Fruit fly (Drosophila melanogaster): ENCODE measurements around the gene wol.

Gene wol

DNA sequence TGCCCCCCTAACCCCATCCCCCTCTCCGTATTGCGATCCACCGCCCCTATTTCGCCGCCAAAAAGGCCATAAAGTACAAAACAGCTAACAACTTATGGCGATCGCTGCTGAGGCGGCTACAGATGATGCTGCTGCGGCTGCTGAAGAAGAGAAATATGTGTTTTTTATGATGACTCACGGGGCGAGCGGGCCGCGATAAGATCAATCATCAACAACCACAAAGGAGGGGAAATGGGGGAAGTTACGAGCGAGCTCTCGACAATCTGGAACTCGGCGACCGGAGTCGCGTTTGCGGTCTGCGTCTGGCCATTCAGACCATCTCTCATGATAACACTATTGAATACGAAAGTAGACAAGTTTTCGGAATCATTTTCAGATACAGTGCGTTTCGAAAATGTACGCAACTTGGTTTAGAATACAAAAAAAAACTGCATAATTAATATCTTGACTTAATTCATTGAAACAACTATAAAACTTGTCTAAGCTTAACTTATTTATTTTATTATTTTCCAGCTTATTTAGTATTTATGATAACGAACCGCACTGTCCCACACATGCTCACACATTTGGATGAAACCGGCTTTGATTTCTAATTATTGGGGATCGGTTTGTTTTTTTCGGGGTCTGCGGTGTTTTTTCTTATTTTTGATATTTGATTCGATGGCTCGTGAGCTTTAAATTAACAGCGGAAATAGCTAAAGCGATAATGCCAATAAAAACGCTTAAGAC is 10.5 kb downstream of the wol start (continued):
- TF ChIP-seq cwo (GFP tag; optimal IDR thresholded peaks at IDR 0.05) (peak; percentile 94), h (optimal IDR thresholded peaks at IDR 0.05) (no peak), D19B (GFP tag; optimal IDR thresholded peaks at IDR 0.05) (peak; percentile 83), CG17186 (GFP tag; optimal IDR thresholded peaks at IDR 0.05) (peak; percentile 79), CHES-1-like (GFP tag; optimal IDR thresholded peaks at IDR 0.05) (peak; percentile 92), CG12236 (GFP tag; optimal IDR thresholded peaks at IDR 0.05) (peak; percentile 90), CG17802 (tag; optimal IDR thresholded peaks at IDR 0.05) (peak; percentile 81), NFAT (GFP tag; IDR thresholded peaks at IDR 0.05) (peak; percentile 94), odd (GFP tag; optimal IDR thresholded peaks at IDR 0.05) (peak; percentile 95), Side (GFP tag; optimal IDR thresholded peaks at IDR 0.05) (peak; percentile 95), ham (GFP tag; IDR thresholded peaks at IDR 0.05) (peak; percentile 85), hbn (GFP tag; IDR thresholded peaks at IDR 0.05; ENCODE audit: partially characterized antibody) (no peak), CG16779 (GFP tag; IDR thresholded peaks at IDR 0.05) (peak; percentile 87), oc (tag; optimal IDR thresholded peaks at IDR 0.05) (peak; percentile 99), tup (GFP tag; optimal IDR thresholded peaks at IDR 0.05) (peak; percentile 88), gce (GFP tag; IDR thresholded peaks at IDR 0.05) (peak; percentile 97), dmrt99B (tag; optimal IDR thresholded peaks at IDR 0.05) (peak; percentile 97), z (GFP tag; IDR thresholded peaks at IDR 0.05) (peak; percentile 76; the same call in 2 of the 3 replicates), Ets65A (GFP tag) (peak; percentile 93), cad (GFP tag; optimal IDR thresholded peaks at IDR 0.05) (no peak), Nf-YC (tag; optimal IDR thresholded peaks at IDR 0.05) (peak; percentile 87), unc-4 (GFP tag; IDR thresholded peaks at IDR 0.05; ENCODE audit: partially characterized antibody) (no peak), CG13296 (GFP tag; optimal IDR thresholded peaks at IDR 0.05) (peak; percentile 97), CG15073 (GFP tag; optimal IDR thresholded peaks at IDR 0.05) (peak; percentile 66), CG1647 (GFP tag; optimal IDR thresholded peaks at IDR 0.05) (peak; percentile 93), repo (GFP tag; optimal IDR thresholded peaks at IDR 0.05) (peak; percentile 77), Drgx (GFP tag; IDR thresholded peaks at IDR 0.05) (peak; percentile 91), CG10267 (tag; optimal IDR thresholded peaks at IDR 0.05) (peak; percentile 92), kah (GFP tag; optimal IDR thresholded peaks at IDR 0.05) (peak; percentile 91), CG17361 (GFP tag; IDR thresholded peaks at IDR 0.05) (peak; percentile 95), ci (GFP tag; IDR thresholded peaks at IDR 0.05) (peak; percentile 99), run (tag; optimal IDR thresholded peaks at IDR 0.05) (peak; percentile 95), Adf1 (GFP tag; IDR thresholded peaks at IDR 0.05) (peak; percentile 75), pita (GFP tag; optimal IDR thresholded peaks at IDR 0.05) (no peak), GATAe (GFP tag; conservative IDR thresholded peaks at IDR 0.05) (peak; percentile 87), D (optimal IDR thresholded peaks at IDR 0.05) (no peak), D (GFP tag; optimal IDR thresholded peaks at IDR 0.05) (peak; percentile 95), CG6254 (GFP tag; optimal IDR thresholded peaks at IDR 0.05) (peak; percentile 91), br (optimal IDR thresholded peaks at IDR 0.05) (no peak), CG12071 (GFP tag; optimal IDR thresholded peaks at IDR 0.05) (peak; percentile 93), CG15514 (GFP tag; optimal IDR thresholded peaks at IDR 0.05) (peak; percentile 86), Bteb2 (GFP tag; optimal IDR thresholded peaks at IDR 0.05) (peak; percentile 96), NC2α (GFP tag; optimal IDR thresholded peaks at IDR 0.05) (peak; percentile 84), insv (GFP tag; optimal IDR thresholded peaks at IDR 0.05) (peak; percentile 42 to 77), nerfin-1 (tag; optimal IDR thresholded peaks at IDR 0.05) (peak; percentile 95), Doc2 (GFP tag; IDR thresholded peaks at IDR 0.05) (peak; percentile 76), CG5180 (GFP tag; optimal IDR thresholded peaks at IDR 0.05) (peak; percentile 89), Ptx1 (GFP tag; IDR thresholded peaks at IDR 0.05) (peak; percentile 97), Ssrp (tag; optimal IDR thresholded peaks at IDR 0.05) (peak; percentile 93), bigmax (GFP tag; optimal IDR thresholded peaks at IDR 0.05) (peak; percentile 59), CG9437 (GFP tag; optimal IDR thresholded peaks at IDR 0.05) (peak; percentile 89)
